Worm (Caenorhabditis elegans) whole organism, L3 larva: ENCODE measurements around the gene R12G8.1.
A peak's percentile ranks its signal among the peaks of the same experiment; 100 is the strongest.

Source experiments
- elt-2 ChIP-seq: sonication (generic microtip); optimal IDR thresholded peaks from 2 replicates; lab custom pipeline; 2016; ENCODE audit warnings: missing genetic modification reagents, mild to moderate bottlenecking, missing genetic modification characterization, missing compliant biosample characterization
- nhr-11 ChIP-seq: fragments of 150-350 bp; optimal IDR thresholded peaks from 2 replicates; lab custom pipeline; 2014; ENCODE audit warnings: missing biosample characterization, missing genetic modification characterization
- unc-39 ChIP-seq: sonication (generic microtip); optimal IDR thresholded peaks from 4 replicates; lab custom pipeline; 2017; ENCODE audit warnings: missing biosample characterization, missing genetic modification characterization

- TF ChIP-seq unc-39 (tag; lab: Kevin White, UChicago) (no peak), nhr-11 (tag; lab: Kevin White, UChicago) (no peak), elt-2 (peak; percentile 81)
Measured at ce11 chrV:17780285-17780684, 31.2 kb upstream of the R12G8.1 start.
